Worm (Caenorhabditis elegans) whole organism, L4/young adult: ENCODE data around the gene T27C5.10.
"Not testable (repeated sequence)": the region's sequence is repeated elsewhere in the genome, so short reads cannot be mapped to it uniquely, and the experiment has no call there.

Experiments
- W03F9.2 ChIP-seq: fragments of 150-350 bp; optimal IDR thresholded peaks from 2 replicates; lab custom pipeline; 2014; ENCODE audit warnings: missing biosample characterization, missing genetic modification characterization
- dao-5 ChIP-seq: sonication (generic microtip); optimal IDR thresholded peaks from 2 replicates; lab custom pipeline; 2016; ENCODE audit warnings: missing genotype, missing genetic modification characterization, moderate library complexity, missing compliant biosample characterization
- him-1 ChIP-seq: sonication (generic microtip); optimal IDR thresholded peaks from 2 replicates; lab custom pipeline; 2016; ENCODE audit warnings: missing genotype, missing genetic modification reagents, missing genetic modification characterization, missing compliant biosample characterization

Gene T27C5.10

ce11 chrV:17430066-17430465 lies at the start of gene T27C5.10:
Gene T27C5.10, minus strand, starts transcription at chrV:17430166.
- TF ChIP-seq dao-5 (tag; lab: Kevin White, UChicago) (no peak), W03F9.2 (no peak), him-1 (tag; lab: Kevin White, UChicago) (no peak)

- TF ChIP-seq him-1 (tag; lab: Kevin White, UChicago) (no peak), dao-5 (tag; lab: Kevin White, UChicago) (no peak), W03F9.2 (no peak)
These were observed 46.5 kb upstream of the T27C5.10 start, which contains the start of gene srbc-61 for ce11 chrV:17476490-17476889. Gene srbc-61, plus strand, starts transcription at chrV:17476790.

ce11 chrV:17473699-17474098 lies 43.7 kb upstream of the T27C5.10 start, which contains the start of gene srh-123:
Gene srh-123, plus strand, starts transcription at chrV:17473999.
- TF ChIP-seq him-1 (tag; lab: Kevin White, UChicago): no peak
- no peak for TF ChIP-seq dao-5 (tag; lab: Kevin White, UChicago)
- TF ChIP-seq W03F9.2: no peak

- TF ChIP-seq him-1 (tag; lab: Kevin White, UChicago) (no peak), dao-5 (tag; lab: Kevin White, UChicago) (no peak), W03F9.2 (no peak)
These were observed 41.6 kb upstream of the T27C5.10 start, which contains the start of gene srh-235 for ce11 chrV:17471564-17471963. Gene srh-235, minus strand, starts transcription at chrV:17471664.

- TF ChIP-seq dao-5 (tag; lab: Kevin White, UChicago) (no peak), him-1 (tag; lab: Kevin White, UChicago) (no peak), W03F9.2 (no peak)
These were observed 39.2 kb upstream of the T27C5.10 start, which contains the start of gene F20E11.17 for ce11 chrV:17469180-17469579. Gene F20E11.17, minus strand, starts transcription at chrV:17469280.

- TF ChIP-seq him-1 (tag; lab: Kevin White, UChicago) (no peak), W03F9.2 (no peak), dao-5 (tag; lab: Kevin White, UChicago) (no peak)
These were observed 37.9 kb upstream of the T27C5.10 start for ce11 chrV:17467881-17468280.

DNA sequence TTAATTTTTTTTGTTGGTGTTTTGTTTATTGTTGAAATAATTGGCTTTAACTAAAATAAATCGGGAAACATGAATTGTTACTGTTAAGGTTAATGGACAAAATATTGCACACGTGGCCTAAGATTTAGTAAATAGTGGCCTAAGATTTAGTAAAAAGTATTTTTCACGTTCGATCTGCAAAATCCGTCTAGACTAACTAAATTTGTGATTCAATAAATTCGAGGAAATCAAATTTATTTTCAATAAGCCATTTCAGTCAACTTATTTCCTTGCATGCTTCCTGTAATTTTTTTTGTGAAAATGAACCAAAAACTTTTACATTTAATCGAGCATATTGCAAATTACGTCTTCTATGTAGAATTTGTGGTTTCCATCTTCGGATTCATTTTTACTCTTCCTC lies 36.8 kb upstream of the T27C5.10 start, which contains the start of gene srw-72:
Gene srw-72, plus strand, starts transcription at position 301 of the 400 bp plus-strand sequence.
- no peak for TF ChIP-seq dao-5 (tag; lab: Kevin White, UChicago)
- TF ChIP-seq W03F9.2: no peak
- TF ChIP-seq him-1 (tag; lab: Kevin White, UChicago): no peak

ce11 chrV:17464278-17464677 lies 34.3 kb upstream of the T27C5.10 start, which contains the start of gene F20E11.7:
Gene F20E11.7, plus strand, starts transcription at chrV:17464578.
- not testable (repeated sequence) for TF ChIP-seq W03F9.2; dao-5 (tag; lab: Kevin White, UChicago); him-1 (tag; lab: Kevin White, UChicago)

- TF ChIP-seq W03F9.2: no peak
- TF ChIP-seq dao-5 (tag; lab: Kevin White, UChicago): no peak
- TF ChIP-seq him-1 (tag; lab: Kevin White, UChicago): no peak
These were observed 30.1 kb upstream of the T27C5.10 start, which contains the start of gene srz-48 for ce11 chrV:17460061-17460460. Gene srz-48, minus strand, starts transcription at chrV:17460161.

- TF ChIP-seq him-1 (tag; lab: Kevin White, UChicago) (no peak), dao-5 (tag; lab: Kevin White, UChicago) (no peak), W03F9.2 (no peak)
These were observed 28.1 kb upstream of the T27C5.10 start, which contains the start of gene str-200 for ce11 chrV:17458069-17458468. Gene str-200, minus strand, starts transcription at chrV:17458169.

- not testable (repeated sequence) for TF ChIP-seq dao-5 (tag; lab: Kevin White, UChicago); W03F9.2; him-1 (tag; lab: Kevin White, UChicago)
These were observed 26.2 kb upstream of the T27C5.10 start, which contains the start of gene srh-203 for ce11 chrV:17456197-17456596. Gene srh-203, minus strand, starts transcription at chrV:17456297.

DNA sequence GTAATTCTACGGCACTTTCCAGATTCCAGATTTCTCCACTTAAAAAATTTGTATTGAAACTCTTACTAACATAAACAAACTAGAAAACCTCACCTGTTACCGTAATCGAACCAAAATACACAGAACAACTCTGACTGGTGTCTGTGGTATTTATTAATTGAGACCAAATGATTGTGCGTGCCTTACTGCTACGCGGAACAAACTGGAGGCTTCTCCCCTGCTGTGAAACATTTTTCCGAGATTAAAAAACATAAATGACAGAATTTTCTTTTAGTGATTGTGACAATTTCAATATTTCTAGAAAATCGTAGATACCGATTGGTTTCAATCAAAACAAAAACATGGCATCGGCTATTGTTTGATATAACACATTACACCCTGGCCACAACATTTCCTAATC lies 19.9 kb upstream of the T27C5.10 start:
- TF ChIP-seq him-1 (tag; lab: Kevin White, UChicago) (no peak), dao-5 (tag; lab: Kevin White, UChicago) (no peak), W03F9.2 (no peak)

DNA sequence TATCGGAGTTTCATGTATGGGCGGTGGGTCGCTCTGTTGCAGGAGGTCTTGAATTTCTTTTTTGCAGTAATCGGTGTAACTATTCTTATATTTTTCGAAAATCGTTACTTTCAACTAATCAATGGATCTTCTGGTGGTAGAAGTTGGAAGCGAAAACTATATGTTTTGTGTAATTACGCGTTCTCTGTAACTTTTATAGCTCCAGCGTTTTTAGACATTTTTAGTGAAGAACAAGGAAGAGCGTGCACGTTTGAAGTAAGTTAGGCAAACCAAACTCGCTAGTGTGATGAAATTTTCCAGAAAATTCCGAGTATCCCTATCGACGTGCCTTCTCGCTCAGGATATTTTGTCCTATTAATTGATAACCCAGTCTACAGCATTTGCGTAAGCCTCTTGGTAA lies 9.4 kb upstream of the T27C5.10 start, which contains the start of gene srh-154:
Gene srh-154, plus strand, starts transcription at position 301 of the 400 bp plus-strand sequence.
- TF ChIP-seq W03F9.2: no peak
- no peak for TF ChIP-seq him-1 (tag; lab: Kevin White, UChicago)
- TF ChIP-seq dao-5 (tag; lab: Kevin White, UChicago): no peak

ce11 chrV:17438317-17438716 lies 8.4 kb upstream of the T27C5.10 start, which contains the start of gene srsx-2:
Gene srsx-2, minus strand, starts transcription at chrV:17438417.
- TF ChIP-seq W03F9.2 (no peak), him-1 (tag; lab: Kevin White, UChicago) (no peak), dao-5 (tag; lab: Kevin White, UChicago) (no peak)
